Fruit fly (Drosophila melanogaster): ENCODE measurements around the gene Mur89F.

dm6 chr3R:17193657-17194056 lies 8.3 kb downstream of the Mur89F start:
- no peak for TF ChIP-seq CTCF (optimal IDR thresholded peaks at IDR 0.05)
- TF ChIP-seq CG8478 (optimal IDR thresholded peaks at IDR 0.05) = no peak

Data from S2 (cell line).